Worm (Caenorhabditis elegans) whole organism, L1 larva: ENCODE measurements around the gene T23B12.6.

Source experiments
- rnt-1 ChIP-seq: sonication (generic microtip); optimal IDR thresholded peaks from 2 replicates; lab custom pipeline; 2016; ENCODE audit warnings: mild to moderate bottlenecking, missing genetic modification characterization, moderate library complexity, missing compliant biosample characterization
- snpc-4 ChIP-seq: fragments of 150-350 bp; optimal IDR thresholded peaks from 2 replicates; lab custom pipeline; 2014; ENCODE audit warnings: missing biosample characterization, missing genetic modification characterization
- swsn-7 ChIP-seq: sonication (generic microtip); optimal IDR thresholded peaks from 2 replicates; lab custom pipeline; 2016; ENCODE audit warnings: missing genetic modification characterization, missing compliant biosample characterization

DNA sequence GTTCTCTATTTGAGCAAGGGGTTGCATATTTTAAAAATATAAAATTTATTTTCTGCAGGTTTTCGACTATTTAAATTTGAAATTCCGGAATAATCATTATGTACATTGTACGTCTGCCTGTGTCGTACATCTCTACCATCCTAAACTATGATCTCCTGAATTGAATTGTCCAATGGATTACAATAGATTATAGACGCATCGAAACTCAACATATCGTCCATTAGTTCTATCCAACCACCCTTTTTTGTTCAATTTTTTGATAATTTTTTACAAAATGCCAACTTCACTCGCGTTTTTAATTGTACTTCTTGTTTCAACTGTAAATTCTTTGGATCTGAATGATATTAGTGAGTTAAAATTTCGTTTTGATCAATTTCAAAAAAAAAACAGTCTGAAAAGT lies 49.8 kb downstream of the T23B12.6 start, which contains the start of gene F52E1.2:
- TF ChIP-seq snpc-4 (tag; lab: Kevin White, UChicago): no peak
- TF ChIP-seq rnt-1 (tag; lab: Kevin White, UChicago): no peak
- no peak for TF ChIP-seq swsn-7 (tag; lab: Kevin White, UChicago)
